Worm (Caenorhabditis elegans): ENCODE results near the gene pigw-1.

Gene pigw-1

DNA sequence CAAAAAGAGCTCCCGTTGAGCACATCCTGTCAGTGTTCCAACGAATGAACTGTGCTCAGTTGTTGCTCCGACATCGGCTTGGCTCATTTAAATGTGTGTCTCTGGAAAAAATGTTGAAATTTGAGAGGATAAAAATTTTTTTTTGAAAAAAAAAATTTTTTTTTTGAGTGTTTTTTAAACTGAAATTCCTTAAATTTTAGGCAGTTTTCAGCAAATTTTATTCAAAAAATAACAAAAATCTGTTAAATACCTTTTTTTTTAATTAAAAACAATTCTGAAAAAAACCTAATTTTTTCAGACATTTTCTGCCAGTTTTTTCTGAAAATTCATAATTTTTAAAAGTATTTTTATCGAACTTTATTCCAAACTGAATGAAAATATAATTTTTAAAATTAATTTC is at the start of gene pigw-1:
Gene pigw-1, minus strand, starts transcription at position 101 of the 400 bp plus-strand sequence.
- TF ChIP-seq hnd-1 (tag; optimal IDR thresholded peaks at IDR 0.05), result no peak
- no peak for TF ChIP-seq hmbx-1 (tag; optimal IDR thresholded peaks at IDR 0.05)
- no peak for TF ChIP-seq flt-1 (GFP tag; IDR thresholded peaks at IDR 0.05)
- no peak for TF ChIP-seq ceh-36 (tag; optimal IDR thresholded peaks at IDR 0.05)
- TF ChIP-seq ets-7 (tag; optimal IDR thresholded peaks at IDR 0.05), result no peak
- no peak for TF ChIP-seq B0310.2 (tag; optimal IDR thresholded peaks at IDR 0.05)
- no peak for TF ChIP-seq pes-1 (GFP tag; IDR thresholded peaks at IDR 0.05)
- TF ChIP-seq aly-1 (tag; optimal IDR thresholded peaks at IDR 0.05), result no peak
- TF ChIP-seq tra-4 (tag; optimal IDR thresholded peaks at IDR 0.05), result no peak

DNA sequence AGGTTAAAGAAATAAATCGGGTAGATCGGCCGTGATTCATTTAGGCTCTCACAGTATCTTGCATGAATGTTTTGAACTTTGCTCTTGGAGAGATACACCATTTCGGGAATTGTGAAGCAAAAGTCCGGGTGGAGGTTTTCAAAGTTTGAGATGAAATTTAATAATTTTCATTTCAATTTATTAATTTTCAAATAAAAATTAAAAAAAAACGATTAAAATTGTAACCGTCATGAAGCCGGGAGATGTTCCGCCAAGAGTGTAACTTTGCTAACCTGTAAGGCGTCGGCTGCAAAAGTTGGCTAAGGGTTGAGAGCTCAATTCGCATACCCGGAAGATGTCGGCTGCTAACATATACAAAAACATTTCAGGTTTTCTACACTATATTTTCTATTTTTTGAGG is 49.6 kb upstream of the pigw-1 start, which contains the start of gene irld-67:
Gene irld-67, minus strand, starts transcription at position 101 of the 400 bp plus-strand sequence.
- TF ChIP-seq flt-1 (GFP tag; IDR thresholded peaks at IDR 0.05) (no peak), tbx-11 (GFP tag; IDR thresholded peaks at IDR 0.05) (no peak), F13C5.2 (tag; optimal IDR thresholded peaks at IDR 0.05) (no peak), hnd-1 (tag; optimal IDR thresholded peaks at IDR 0.05) (no peak), pes-1 (GFP tag; IDR thresholded peaks at IDR 0.05) (no peak), ceh-13 (GFP tag; optimal IDR thresholded peaks at IDR 0.05) (no peak), tra-4 (tag; optimal IDR thresholded peaks at IDR 0.05) (no peak), scrt-1 (GFP tag; IDR thresholded peaks at IDR 0.05) (no peak), hmg-4 (GFP tag; optimal IDR thresholded peaks at IDR 0.05) (no peak), ceh-36 (tag; optimal IDR thresholded peaks at IDR 0.05) (no peak), B0310.2 (tag; optimal IDR thresholded peaks at IDR 0.05) (no peak), tbx-37 (GFP tag; conservative IDR thresholded peaks at IDR 0.05) (no peak), ets-7 (tag; optimal IDR thresholded peaks at IDR 0.05) (no peak), aly-1 (tag; optimal IDR thresholded peaks at IDR 0.05) (no peak), sea-1 (GFP tag; conservative IDR thresholded peaks at IDR 0.05) (no peak), hmbx-1 (tag; optimal IDR thresholded peaks at IDR 0.05) (no peak)

DNA sequence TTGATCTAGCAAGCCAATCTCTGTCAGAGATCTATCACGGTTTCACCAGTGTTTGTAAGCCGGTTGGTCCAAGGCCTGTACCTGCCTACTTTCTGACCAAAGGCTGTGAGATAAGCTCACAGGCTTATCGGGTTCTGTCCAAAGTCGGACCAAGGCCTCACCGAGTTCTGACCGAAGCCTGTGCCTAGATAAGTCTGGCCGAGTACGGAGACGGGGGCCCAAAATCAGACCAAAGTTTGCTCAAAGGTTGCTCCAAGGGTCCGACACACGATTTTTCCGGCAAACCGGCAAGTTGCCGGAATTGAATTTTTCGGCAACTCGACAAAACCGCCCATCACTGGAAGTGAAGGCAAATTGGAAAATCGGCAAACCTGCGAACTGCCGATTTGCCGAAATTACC is 46.9 kb upstream of the pigw-1 start:
- TF ChIP-seq hnd-1 (tag; optimal IDR thresholded peaks at IDR 0.05), result no peak
- TF ChIP-seq tbx-11 (GFP tag; IDR thresholded peaks at IDR 0.05), result no peak
- no peak for TF ChIP-seq hmbx-1 (tag; optimal IDR thresholded peaks at IDR 0.05)
- no peak for TF ChIP-seq pes-1 (GFP tag; IDR thresholded peaks at IDR 0.05)
- no peak for TF ChIP-seq ets-7 (tag; optimal IDR thresholded peaks at IDR 0.05)
- no peak for TF ChIP-seq tbx-37 (GFP tag; conservative IDR thresholded peaks at IDR 0.05)
- no peak for TF ChIP-seq B0310.2 (tag; optimal IDR thresholded peaks at IDR 0.05)
- TF ChIP-seq tra-4 (tag; optimal IDR thresholded peaks at IDR 0.05), result no peak
- TF ChIP-seq flt-1 (GFP tag; IDR thresholded peaks at IDR 0.05), result no peak
- TF ChIP-seq ceh-13 (GFP tag; optimal IDR thresholded peaks at IDR 0.05), result no peak
- no peak for TF ChIP-seq F13C5.2 (tag; optimal IDR thresholded peaks at IDR 0.05)
- TF ChIP-seq scrt-1 (GFP tag; IDR thresholded peaks at IDR 0.05), result no peak
- no peak for TF ChIP-seq ceh-36 (tag; optimal IDR thresholded peaks at IDR 0.05)
- TF ChIP-seq hmg-4 (GFP tag; optimal IDR thresholded peaks at IDR 0.05), result no peak
- TF ChIP-seq sea-1 (GFP tag; conservative IDR thresholded peaks at IDR 0.05), result no peak
- no peak for TF ChIP-seq ama-1 (optimal IDR thresholded peaks at IDR 0.05)

DNA sequence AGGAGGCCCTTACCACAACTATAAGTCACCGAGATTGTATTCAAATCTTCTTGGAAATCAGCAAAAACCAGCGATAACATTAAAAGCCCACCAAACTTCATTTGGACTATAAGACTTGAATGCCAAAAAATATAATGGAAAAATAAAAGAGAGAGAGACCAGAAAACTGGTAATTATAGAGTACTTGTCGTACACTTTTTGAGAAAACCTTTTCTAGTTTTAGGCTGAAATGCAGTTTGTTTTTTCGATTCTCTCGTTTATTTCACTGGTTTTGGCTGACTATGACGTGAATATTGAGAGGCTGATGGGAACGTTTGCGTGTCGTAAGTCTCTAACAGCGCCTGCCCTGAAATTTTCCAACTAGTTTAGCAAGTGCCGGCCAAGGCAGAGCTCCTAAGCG is 45.8 kb upstream of the pigw-1 start, which contains the start of the genes irld-64 and irld-63:
Gene irld-64, minus strand, starts transcription at position 101 of the 400 bp plus-strand sequence.
Gene irld-63, plus strand, starts transcription at position 230 of the 400 bp plus-strand sequence.
- TF ChIP-seq aly-1 (tag; optimal IDR thresholded peaks at IDR 0.05), result no peak
- no peak for TF ChIP-seq tbx-11 (GFP tag; IDR thresholded peaks at IDR 0.05)
- TF ChIP-seq sea-1 (GFP tag; conservative IDR thresholded peaks at IDR 0.05), result no peak
- TF ChIP-seq ceh-36 (tag; optimal IDR thresholded peaks at IDR 0.05), result no peak
- TF ChIP-seq F13C5.2 (tag; optimal IDR thresholded peaks at IDR 0.05), result no peak
- TF ChIP-seq flt-1 (GFP tag; IDR thresholded peaks at IDR 0.05), result no peak
- no peak for TF ChIP-seq pes-1 (GFP tag; IDR thresholded peaks at IDR 0.05)

DNA sequence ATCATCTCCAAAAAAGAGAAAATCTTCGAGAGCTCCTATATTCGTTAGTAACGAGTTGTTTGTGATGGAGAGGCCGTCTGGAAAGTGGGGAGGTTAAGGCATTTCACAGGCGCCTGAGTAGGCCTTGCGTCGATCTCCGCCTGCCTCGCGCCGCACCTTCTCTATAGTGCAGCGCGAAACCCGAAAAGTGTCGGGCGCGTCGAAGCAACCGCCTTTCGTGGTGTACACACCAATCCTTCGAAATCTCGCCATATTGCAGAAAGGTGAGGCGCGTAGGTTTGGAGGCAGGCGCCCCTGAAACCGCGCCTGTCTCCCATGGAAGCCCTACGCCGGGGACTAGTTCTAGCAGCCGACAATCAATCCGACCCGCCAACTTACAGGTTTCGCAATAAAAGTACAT is 45.1 kb upstream of the pigw-1 start:
- TF ChIP-seq tbx-37 (GFP tag; conservative IDR thresholded peaks at IDR 0.05) (no peak), F13C5.2 (tag; optimal IDR thresholded peaks at IDR 0.05) (no peak), scrt-1 (GFP tag; IDR thresholded peaks at IDR 0.05) (no peak), hnd-1 (tag; optimal IDR thresholded peaks at IDR 0.05) (no peak), sea-1 (GFP tag; conservative IDR thresholded peaks at IDR 0.05) (no peak), aly-1 (tag; optimal IDR thresholded peaks at IDR 0.05) (no peak), tbx-11 (GFP tag; IDR thresholded peaks at IDR 0.05) (no peak), tra-4 (tag; optimal IDR thresholded peaks at IDR 0.05) (no peak), ama-1 (optimal IDR thresholded peaks at IDR 0.05) (no peak), pes-1 (GFP tag; IDR thresholded peaks at IDR 0.05) (no peak; the same call in 1 of the 2 replicates), B0310.2 (tag; optimal IDR thresholded peaks at IDR 0.05) (no peak), ceh-13 (GFP tag; optimal IDR thresholded peaks at IDR 0.05) (no peak), ceh-36 (tag; optimal IDR thresholded peaks at IDR 0.05) (no peak), hmbx-1 (tag; optimal IDR thresholded peaks at IDR 0.05) (no peak), ets-7 (tag; optimal IDR thresholded peaks at IDR 0.05) (no peak), hmg-4 (GFP tag; optimal IDR thresholded peaks at IDR 0.05) (no peak), flt-1 (GFP tag; IDR thresholded peaks at IDR 0.05) (no peak)

DNA sequence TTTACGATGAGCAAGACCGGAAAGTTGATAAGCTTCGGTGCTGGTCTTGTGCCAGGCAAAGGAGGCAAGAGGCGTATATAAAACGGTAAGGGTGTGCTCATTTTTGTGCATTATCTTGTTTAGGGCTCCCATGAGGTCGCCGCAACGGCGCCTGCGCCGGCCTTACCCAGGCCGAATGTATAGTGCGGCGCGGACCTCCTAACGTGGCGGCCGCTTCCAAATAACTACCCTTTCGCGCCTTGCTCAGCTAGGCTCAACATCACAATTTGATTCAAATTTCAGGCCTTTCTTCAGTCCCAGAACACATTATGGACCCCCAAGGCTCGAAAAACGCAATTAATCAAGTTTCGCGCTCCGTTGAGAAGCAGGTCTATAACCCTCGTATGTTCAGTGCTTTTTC is 42.8 kb upstream of the pigw-1 start, which contains the start of the genes ZK355.3 and ZK355.8:
Gene ZK355.3, minus strand, starts transcription at position 101 of the 400 bp plus-strand sequence.
Gene ZK355.8, plus strand, starts transcription at position 272 of the 400 bp plus-strand sequence.
- TF ChIP-seq sea-1 (GFP tag; conservative IDR thresholded peaks at IDR 0.05), result 0 out of 2 replicates have a peak, but pooled peaks have one; percentile 36
- no peak for TF ChIP-seq ceh-36 (tag; optimal IDR thresholded peaks at IDR 0.05)
- TF ChIP-seq flt-1 (GFP tag; IDR thresholded peaks at IDR 0.05), result no peak

DNA sequence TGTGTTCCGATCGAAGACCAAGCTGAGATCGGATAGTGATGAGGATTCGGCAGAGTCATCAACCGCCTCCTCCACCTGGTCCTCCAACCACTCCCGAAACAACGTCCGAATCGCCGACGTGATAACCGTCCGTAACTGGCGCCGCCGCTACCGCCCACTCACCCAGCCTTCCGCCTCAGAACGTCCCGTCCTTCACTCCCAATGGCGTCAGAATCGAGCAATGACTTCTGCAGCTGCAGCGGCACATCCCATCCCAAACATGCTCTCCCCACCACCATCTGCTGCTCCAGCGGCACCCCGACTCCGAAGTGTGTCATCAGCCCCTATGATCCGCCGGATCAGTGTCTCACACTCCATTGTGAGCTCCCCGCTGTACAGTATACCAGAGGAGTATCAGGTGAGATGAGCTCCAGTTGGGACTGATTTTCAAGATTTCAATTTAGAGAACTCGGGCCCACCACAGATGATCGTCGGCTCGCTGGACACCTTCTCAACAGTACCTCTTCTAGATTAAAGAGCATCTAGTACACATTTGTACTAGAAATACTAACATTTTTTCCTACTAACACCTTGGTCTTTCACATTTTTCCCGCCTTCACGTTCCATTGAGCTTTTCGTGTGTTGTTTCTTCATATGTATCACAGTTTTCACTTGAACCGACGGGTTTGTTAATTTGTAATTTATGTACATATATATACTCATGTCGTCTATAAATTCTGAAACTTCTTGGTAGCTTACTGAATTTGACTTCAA is 41.3 kb upstream of the pigw-1 start:
- TF ChIP-seq hmg-4 (GFP tag; optimal IDR thresholded peaks at IDR 0.05), result no peak
- TF ChIP-seq ceh-36 (tag; optimal IDR thresholded peaks at IDR 0.05), result no peak
- TF ChIP-seq ceh-13 (GFP tag; optimal IDR thresholded peaks at IDR 0.05), result no peak
- no peak for TF ChIP-seq sea-1 (GFP tag; conservative IDR thresholded peaks at IDR 0.05)
- no peak for TF ChIP-seq hmbx-1 (tag; optimal IDR thresholded peaks at IDR 0.05)
- no peak for TF ChIP-seq tbx-11 (GFP tag; IDR thresholded peaks at IDR 0.05)
- no peak for TF ChIP-seq ets-7 (tag; optimal IDR thresholded peaks at IDR 0.05)
- no peak for TF ChIP-seq pes-1 (GFP tag; IDR thresholded peaks at IDR 0.05)
- no peak for TF ChIP-seq scrt-1 (GFP tag; IDR thresholded peaks at IDR 0.05)
- no peak for TF ChIP-seq ama-1 (optimal IDR thresholded peaks at IDR 0.05)
- no peak for TF ChIP-seq flt-1 (GFP tag; IDR thresholded peaks at IDR 0.05)
- no peak for TF ChIP-seq aly-1 (tag; optimal IDR thresholded peaks at IDR 0.05)

Measured in whole organism, early embryonic.